Worm (Caenorhabditis elegans) whole organism, L2 larva: ENCODE measurements around the gene T02B11.9.
"Not testable (repeated sequence)": the region's sequence is repeated elsewhere in the genome, so short reads cannot be mapped to it uniquely, and the experiment has no call there.

Experiments used
- C34F6.9 ChIP-seq: fragments of 150-350 bp; optimal IDR thresholded peaks from 2 replicates; lab custom pipeline; 2014; ENCODE audit warnings: missing biosample characterization, missing genetic modification characterization
- F13H6.1 ChIP-seq: sonication (generic microtip); optimal IDR thresholded peaks from 2 replicates; lab custom pipeline; 2016; ENCODE audit warnings: missing genetic modification characterization, missing compliant biosample characterization
- R02D3.7 ChIP-seq: fragments of 150-350 bp; optimal IDR thresholded peaks from 2 replicates; lab custom pipeline; 2014; ENCODE audit warnings: missing biosample characterization, missing genetic modification characterization
- Y55F3AM.14 ChIP-seq: fragments of 200-800 bp; sonication (Bioruptor generic); optimal IDR thresholded peaks from 2 replicates; lab custom pipeline; 2018; ENCODE audit warnings: mild to moderate bottlenecking, missing genetic modification characterization, missing compliant biosample characterization
- ZK546.5 ChIP-seq: sonication (generic microtip); optimal IDR thresholded peaks from 2 replicates; lab custom pipeline; 2017; ENCODE audit warnings: missing biosample characterization, missing genetic modification characterization
- alr-1 ChIP-seq: fragments of 150-350 bp; optimal IDR thresholded peaks from 2 replicates; lab custom pipeline; 2014; ENCODE audit warnings: missing biosample characterization, missing genetic modification characterization
- aly-2 ChIP-seq: fragments of 150-350 bp; optimal IDR thresholded peaks from 2 replicates; lab custom pipeline; 2014; ENCODE audit warnings: missing biosample characterization, missing genetic modification characterization
- ama-1 ChIP-seq: fragments of 150-350 bp; optimal IDR thresholded peaks from 2 replicates; lab custom pipeline; 2018; ENCODE audit warnings: inconsistent platforms
- blmp-1 ChIP-seq: sonication (generic microtip); optimal IDR thresholded peaks from 2 replicates; lab custom pipeline; 2017; ENCODE audit warnings: missing genetic modification characterization, mild to moderate bottlenecking, missing compliant biosample characterization, antibody characterized with exemption, moderate library complexity; ENCODE audit not compliant: insufficient read depth
- ceh-16 ChIP-seq: fragments of 150-350 bp; optimal IDR thresholded peaks from 2 replicates; lab custom pipeline; 2014; ENCODE audit warnings: missing biosample characterization, missing genetic modification characterization
- ceh-82 ChIP-seq: fragments of 150-350 bp; optimal IDR thresholded peaks from 2 replicates; lab custom pipeline; 2014; ENCODE audit warnings: missing biosample characterization, missing genetic modification characterization
- crh-2 ChIP-seq: sonication (generic microtip); optimal IDR thresholded peaks from 2 replicates; lab custom pipeline; 2017; ENCODE audit warnings: missing biosample characterization, missing genetic modification characterization
- dmd-4 ChIP-seq: sonication (generic microtip); optimal IDR thresholded peaks from 2 replicates; lab custom pipeline; 2017; ENCODE audit warnings: missing biosample characterization, missing genetic modification characterization
- egl-27 ChIP-seq: sonication (generic microtip); optimal IDR thresholded peaks from 3 replicates; lab custom pipeline; 2017; ENCODE audit warnings: missing biosample characterization, missing genetic modification reagents, missing genetic modification characterization
- elt-1 ChIP-seq: fragments of 150-350 bp; optimal IDR thresholded peaks from 2 replicates; lab custom pipeline; 2014; ENCODE audit warnings: missing biosample characterization, missing genetic modification characterization
- elt-3 ChIP-seq: sonication (generic microtip); optimal IDR thresholded peaks from 2 replicates; lab custom pipeline; 2017; ENCODE audit warnings: missing biosample characterization, missing genetic modification characterization
- fos-1 ChIP-seq: fragments of 150-350 bp; optimal IDR thresholded peaks from 2 replicates; lab custom pipeline; 2014; ENCODE audit warnings: missing biosample characterization, missing genetic modification characterization
- gmeb-1 ChIP-seq: fragments of 150-350 bp; optimal IDR thresholded peaks from 2 replicates; lab custom pipeline; 2014; ENCODE audit warnings: missing biosample characterization, missing genetic modification characterization
- lin-11 ChIP-seq: fragments of 150-350 bp; sonication (generic microtip); optimal IDR thresholded peaks from 2 replicates; lab custom pipeline; 2014; ENCODE audit warnings: missing biosample characterization, missing genetic modification characterization, inconsistent platforms, mixed read lengths
- lin-13 ChIP-seq: fragments of 150-350 bp; optimal IDR thresholded peaks from 2 replicates; lab custom pipeline; 2014; ENCODE audit warnings: missing biosample characterization, missing genetic modification reagents, missing genetic modification characterization
- lin-39 ChIP-seq: fragments of 150-350 bp; optimal IDR thresholded peaks from 2 replicates; lab custom pipeline; 2014; ENCODE audit warnings: missing biosample characterization, missing genetic modification reagents, missing genetic modification characterization
- mab-5 ChIP-seq: fragments of 150-350 bp; optimal IDR thresholded peaks from 2 replicates; lab custom pipeline; 2014; ENCODE audit warnings: missing biosample characterization, missing genetic modification characterization
- mbf-1 ChIP-seq: sonication (generic microtip); optimal IDR thresholded peaks from 2 replicates; lab custom pipeline; 2017; ENCODE audit warnings: missing biosample characterization, missing genetic modification characterization
- nhr-11 ChIP-seq: fragments of 150-350 bp; optimal IDR thresholded peaks from 2 replicates; lab custom pipeline; 2014; ENCODE audit warnings: missing biosample characterization, missing genetic modification characterization
- nhr-129 ChIP-seq: fragments of 150-350 bp; optimal IDR thresholded peaks from 2 replicates; lab custom pipeline; 2014; ENCODE audit warnings: missing biosample characterization, missing genetic modification characterization
- nhr-21 ChIP-seq: fragments of 150-350 bp; optimal IDR thresholded peaks from 2 replicates; lab custom pipeline; 2014; ENCODE audit warnings: missing biosample characterization, missing genetic modification characterization
- nhr-23 ChIP-seq: fragments of 150-350 bp; optimal IDR thresholded peaks from 2 replicates; lab custom pipeline; 2014; ENCODE audit warnings: missing biosample characterization, missing genetic modification reagents, missing genetic modification characterization
- nhr-237 ChIP-seq: fragments of 150-350 bp; optimal IDR thresholded peaks from 2 replicates; lab custom pipeline; 2014; ENCODE audit warnings: missing biosample characterization, missing genetic modification characterization
- nhr-25 ChIP-seq: fragments of 150-350 bp; sonication (generic microtip); optimal IDR thresholded peaks from 3 replicates; lab custom pipeline; 2014; ENCODE audit warnings: missing biosample characterization, missing genetic modification characterization
- nhr-6 ChIP-seq: fragments of 150-350 bp; optimal IDR thresholded peaks from 2 replicates; lab custom pipeline; 2014; ENCODE audit warnings: missing biosample characterization, missing genetic modification characterization
- nhr-77 ChIP-seq: fragments of 150-350 bp; optimal IDR thresholded peaks from 2 replicates; lab custom pipeline; 2014; ENCODE audit warnings: missing biosample characterization, missing genetic modification characterization
- sem-4 ChIP-seq: fragments of 150-350 bp; optimal IDR thresholded peaks from 2 replicates; lab custom pipeline; 2014; ENCODE audit warnings: missing biosample characterization, missing genetic modification reagents, missing genetic modification characterization
- skn-1 ChIP-seq: sonication (generic microtip); optimal IDR thresholded peaks from 2 replicates; lab custom pipeline; 2017; ENCODE audit warnings: missing biosample characterization, missing genetic modification characterization
- sma-3 ChIP-seq: sonication (generic microtip); optimal IDR thresholded peaks from 2 replicates; lab custom pipeline; 2016; ENCODE audit warnings: missing genetic modification reagents, missing genetic modification characterization, missing compliant biosample characterization
- sma-9 ChIP-seq, 2 experiments: fragments of 150-350 bp in 1 of 2; sonication (generic microtip) in 1 of 2; optimal IDR thresholded peaks; 2 replicates each; lab custom pipeline; 2014 to 2016; ENCODE audit warnings: missing genetic modification characterization in 2 of 2, mild to moderate bottlenecking in 1 of 2, missing biosample characterization in 1 of 2, missing compliant biosample characterization in 1 of 2, missing genetic modification reagents in 1 of 2, moderate library complexity in 1 of 2
- snpc-4 ChIP-seq: fragments of 150-350 bp; optimal IDR thresholded peaks from 2 replicates; lab custom pipeline; 2014; ENCODE audit warnings: missing biosample characterization, missing genetic modification characterization
- unc-39 ChIP-seq: fragments of 150-350 bp; optimal IDR thresholded peaks from 2 replicates; lab custom pipeline; 2014; ENCODE audit warnings: missing biosample characterization, missing genetic modification characterization
- unc-55 ChIP-seq: fragments of 150-350 bp; sonication (generic microtip); optimal IDR thresholded peaks from 3 replicates; lab custom pipeline; 2014; ENCODE audit warnings: missing biosample characterization, missing genetic modification reagents, missing genetic modification characterization
- unc-62 ChIP-seq: fragments of 150-350 bp; optimal IDR thresholded peaks from 2 replicates; lab custom pipeline; 2014; ENCODE audit warnings: missing biosample characterization, missing genetic modification reagents, missing genetic modification characterization
- zag-1 ChIP-seq: fragments of 150-350 bp; optimal IDR thresholded peaks from 2 replicates; lab custom pipeline; 2014; ENCODE audit warnings: missing biosample characterization, missing genetic modification characterization
- ztf-1 ChIP-seq: fragments of 200-800 bp; sonication (Bioruptor generic); conservative IDR thresholded peaks from 2 replicates; pipeline ENCODE4 v1.3.6; 2022; ENCODE audit warnings: missing genetic modification characterization, missing compliant biosample characterization
- ztf-11 ChIP-seq: sonication (generic microtip); optimal IDR thresholded peaks from 2 replicates; lab custom pipeline; 2017; ENCODE audit warnings: missing biosample characterization, missing genetic modification characterization

T02B11.9 gene

ce11 chrV:890423-890822 is 14.4 kb downstream of the T02B11.9 start, which contains the start of gene srlf-21:
TSS of gene srlf-21 (minus strand) at chrV:890523.
- TF ChIP-seq nhr-6, result no peak
- no peak for TF ChIP-seq nhr-11 (tag; lab: Kevin White, UChicago)
- TF ChIP-seq ama-1, result no peak

ce11 chrV:890835-891234 is 14.8 kb downstream of the T02B11.9 start, which contains the start of gene srlf-22:
TSS of gene srlf-22 (plus strand) at chrV:891135.
- TF ChIP-seq blmp-1 (tag; lab: Kevin White, UChicago); Y55F3AM.14 (GFP tag; lab: Kevin White, UChicago); ceh-16 (tag; lab: Kevin White, UChicago): not testable (repeated sequence)
- TF ChIP-seq, all 48 proteins: peak for 0; not testable (repeated sequence) for 48

ce11 chrV:893437-894018 is 17.5 kb downstream of the T02B11.9 start, which contains the start of the genes srlf-23 and srlf-20:
TSS of gene srlf-23 (minus strand) at chrV:893537.
TSS of gene srlf-20 (plus strand) at chrV:893968.
- TF ChIP-seq nhr-23 (tag; lab: Kevin White, UChicago), result no peak
- TF ChIP-seq nhr-129, result no peak
- no peak for TF ChIP-seq zag-1 (tag; lab: Kevin White, UChicago)
- no peak for TF ChIP-seq unc-39 (tag; lab: Kevin White, UChicago)
- TF ChIP-seq lin-13 (GFP tag; lab: Kevin White, UChicago), result no peak
- TF ChIP-seq ceh-16 (tag; lab: Kevin White, UChicago), result no peak
- TF ChIP-seq ZK546.5 (tag; lab: Kevin White, UChicago), result no peak
- TF ChIP-seq nhr-25 (tag; lab: Kevin White, UChicago), result no peak
- no peak for TF ChIP-seq nhr-77 (tag; lab: Kevin White, UChicago)
- TF ChIP-seq lin-11 (tag; lab: Kevin White, UChicago), result no peak

ce11 chrV:899087-899486 is 23.0 kb downstream of the T02B11.9 start, which contains the start of gene nas-32:
TSS of gene nas-32 (minus strand) at chrV:899187.
- TF ChIP-seq ZK546.5 (tag; lab: Kevin White, UChicago), result no peak
- no peak for TF ChIP-seq Y55F3AM.14 (GFP tag; lab: Kevin White, UChicago)
- TF ChIP-seq elt-1, result no peak

ce11 chrV:903460-903859 is 27.4 kb downstream of the T02B11.9 start, which contains the start of gene fmo-5:
TSS of gene fmo-5 (minus strand) at chrV:903665.
- peak; percentile 69 for TF ChIP-seq sma-9 (GFP tag; optimal IDR thresholded peaks at IDR 0.05; lab: Kevin White, UChicago)
- TF ChIP-seq sma-9 (tag; optimal IDR thresholded peaks at IDR 0.05; lab: Kevin White, UChicago), result no peak
- no peak for TF ChIP-seq ceh-82 (tag; lab: Kevin White, UChicago)
- no peak for TF ChIP-seq nhr-23 (tag; lab: Kevin White, UChicago)
- TF ChIP-seq aly-2 (tag; lab: Kevin White, UChicago), result no peak
- TF ChIP-seq gmeb-1, result peak; percentile 62
- no peak for TF ChIP-seq zag-1 (tag; lab: Kevin White, UChicago)
- TF ChIP-seq nhr-129, result peak; percentile 27
- TF ChIP-seq nhr-6, result no peak
- no peak for TF ChIP-seq ama-1
- peak; percentile 30 for TF ChIP-seq F13H6.1 (tag; lab: Kevin White, UChicago)
- no peak for TF ChIP-seq blmp-1 (tag; lab: Kevin White, UChicago)
- no peak for TF ChIP-seq unc-55 (GFP tag; lab: Kevin White, UChicago)
- no peak for TF ChIP-seq elt-3
- no peak for TF ChIP-seq nhr-237 (tag; lab: Kevin White, UChicago)
- peak; percentile 40 for TF ChIP-seq sma-3
- no peak for TF ChIP-seq nhr-11 (tag; lab: Kevin White, UChicago)
- TF ChIP-seq nhr-21 (tag; lab: Kevin White, UChicago), result peak; percentile 57
- no peak for TF ChIP-seq mbf-1
- no peak for TF ChIP-seq lin-13 (GFP tag; lab: Kevin White, UChicago)
- no peak for TF ChIP-seq lin-11 (tag; lab: Kevin White, UChicago)
- TF ChIP-seq sem-4 (tag; lab: Kevin White, UChicago), result no peak
- no peak for TF ChIP-seq egl-27 (tag; lab: Kevin White, UChicago)
- TF ChIP-seq skn-1, result no peak
- no peak for TF ChIP-seq lin-39 (tag; lab: Kevin White, UChicago)
- no peak for TF ChIP-seq snpc-4
- no peak for TF ChIP-seq ztf-11
- TF ChIP-seq mab-5 (tag; lab: Kevin White, UChicago), result no peak
- no peak for TF ChIP-seq alr-1 (tag; lab: Kevin White, UChicago)
- no peak for TF ChIP-seq nhr-77 (tag; lab: Kevin White, UChicago)
- TF ChIP-seq unc-39 (tag; lab: Kevin White, UChicago), result no peak
- TF ChIP-seq unc-62, result no peak
- no peak for TF ChIP-seq ceh-16 (tag; lab: Kevin White, UChicago)
- peak; percentile 71 for TF ChIP-seq crh-2 (tag; lab: Kevin White, UChicago)
- no peak for TF ChIP-seq Y55F3AM.14 (GFP tag; lab: Kevin White, UChicago)
- no peak for TF ChIP-seq dmd-4 (tag; lab: Kevin White, UChicago)
- no peak for TF ChIP-seq ztf-1 (GFP tag; lab: Robert Waterston, UW)
- no peak for TF ChIP-seq C34F6.9 (tag; lab: Kevin White, UChicago)
- peak; percentile 12 for TF ChIP-seq fos-1 (tag; lab: Kevin White, UChicago)
- TF ChIP-seq R02D3.7 (tag; lab: Kevin White, UChicago), result no peak
